Worm (Caenorhabditis elegans) whole organism, young adult: ENCODE data around the gene cbp-1.

Source experiments
- B0035.1 ChIP-seq: sonication (generic microtip); optimal IDR thresholded peaks from 2 replicates; lab custom pipeline; 2016; ENCODE audit warnings: missing genetic modification characterization, mild to moderate bottlenecking, missing compliant biosample characterization, missing genotype, missing genetic modification reagents
- B0261.1 ChIP-seq: sonication (generic microtip); optimal IDR thresholded peaks from 2 replicates; lab custom pipeline; 2016; ENCODE audit warnings: mild to moderate bottlenecking, missing genetic modification characterization, moderate library complexity, missing compliant biosample characterization
- C17E4.6 ChIP-seq: fragments of 200-800 bp; sonication (Bioruptor generic); IDR thresholded peaks from 2 replicates; pipeline ENCODE4 v1.3.6; 2022; ENCODE audit warnings: missing genetic modification reagents, missing genetic modification characterization, missing compliant biosample characterization
- D2030.7 ChIP-seq: fragments of 200-800 bp; sonication (Bioruptor generic); IDR thresholded peaks from 2 replicates; pipeline ENCODE4 v1.3.6; 2022; ENCODE audit warnings: missing genetic modification reagents, missing genetic modification characterization, missing compliant biosample characterization
- F33H1.4 ChIP-seq: fragments of 200-800 bp; sonication (Bioruptor generic); IDR thresholded peaks from 2 replicates; pipeline ENCODE4 v1.3.6; 2022; ENCODE audit warnings: missing genetic modification reagents, missing genetic modification characterization, missing compliant biosample characterization
- F55B11.4 ChIP-seq: sonication (generic microtip); optimal IDR thresholded peaks from 2 replicates; lab custom pipeline; 2016; ENCODE audit warnings: missing compliant biosample characterization, missing genetic modification characterization, borderline replicate concordance; ENCODE audit not compliant: insufficient read depth
- F57A8.1 ChIP-seq: fragments of 200-800 bp; sonication (Bioruptor generic); optimal IDR thresholded peaks from 2 replicates; lab custom pipeline; 2018; ENCODE audit warnings: mild to moderate bottlenecking, missing genetic modification characterization, moderate library complexity, missing compliant biosample characterization
- K11D2.4 ChIP-seq: fragments of 200-800 bp; sonication (Bioruptor generic); IDR thresholded peaks from 2 replicates; pipeline ENCODE4 v1.3.6; 2022; ENCODE audit warnings: missing genetic modification reagents, missing genetic modification characterization, missing compliant biosample characterization
- K12H6.12 ChIP-seq: fragments of 200-800 bp; sonication (Bioruptor generic); optimal IDR thresholded peaks from 2 replicates; lab custom pipeline; 2018; ENCODE audit warnings: mild to moderate bottlenecking, missing genetic modification characterization, missing compliant biosample characterization
- T07F8.4 ChIP-seq: sonication (generic microtip); optimal IDR thresholded peaks from 2 replicates; lab custom pipeline; 2016; ENCODE audit warnings: mild to moderate bottlenecking, missing genetic modification characterization, moderate library complexity, missing compliant biosample characterization
- T26A5.8 ChIP-seq: sonication (generic microtip); optimal IDR thresholded peaks from 2 replicates; lab custom pipeline; 2016; ENCODE audit warnings: missing genetic modification characterization, missing compliant biosample characterization
- Y67H2A.10 ChIP-seq: fragments of 200-800 bp; sonication (Bioruptor generic); conservative IDR thresholded peaks from 2 replicates; pipeline ENCODE4 v1.3.6; 2022; ENCODE audit warnings: missing genetic modification reagents, missing genetic modification characterization, missing compliant biosample characterization
- athp-1 ChIP-seq: sonication (generic microtip); optimal IDR thresholded peaks from 2 replicates; lab custom pipeline; 2017; ENCODE audit warnings: mild to moderate bottlenecking, missing genetic modification characterization, missing compliant biosample characterization
- cebp-1 ChIP-seq, 2 experiments: fragments of 200-800 bp in 1 of 2; sonication (Bioruptor generic) in 1 of 2; sonication (generic microtip) in 1 of 2; IDR thresholded peaks in 1 of 2; optimal IDR thresholded peaks in 1 of 2; 2 replicates each; pipeline versions ENCODE4 v1.3.6 to Lab custom; 2017 to 2022; ENCODE audit warnings: missing compliant biosample characterization in 2 of 2, missing genetic modification characterization in 2 of 2, mild to moderate bottlenecking in 1 of 2, missing genetic modification reagents in 1 of 2, moderate library complexity in 1 of 2
- ceh-91 ChIP-seq: fragments of 200-800 bp; sonication (Bioruptor generic); IDR thresholded peaks from 2 replicates; pipeline ENCODE4 v1.3.6; 2022; ENCODE audit warnings: missing genetic modification reagents, missing genetic modification characterization, missing compliant biosample characterization
- dpff-1 ChIP-seq: sonication (generic microtip); optimal IDR thresholded peaks from 2 replicates; lab custom pipeline; 2017; ENCODE audit warnings: mild to moderate bottlenecking, missing genetic modification characterization, missing compliant biosample characterization
- dpl-1 ChIP-seq: fragments of 150-350 bp; optimal IDR thresholded peaks from 2 replicates; lab custom pipeline; 2014; ENCODE audit warnings: missing biosample characterization, missing genetic modification reagents, missing genetic modification characterization
- efl-1 ChIP-seq: fragments of 150-350 bp; optimal IDR thresholded peaks from 2 replicates; lab custom pipeline; 2014; ENCODE audit warnings: missing biosample characterization, missing genetic modification reagents, missing genetic modification characterization
- egl-18 ChIP-seq: fragments of 200-800 bp; sonication (Bioruptor generic); IDR thresholded peaks from 2 replicates; pipeline ENCODE4 v1.3.6; 2022; ENCODE audit warnings: missing genetic modification reagents, missing genetic modification characterization, missing compliant biosample characterization
- ets-4 ChIP-seq: fragments of 200-800 bp; sonication (Bioruptor generic); optimal IDR thresholded peaks from 2 replicates; lab custom pipeline; 2018; ENCODE audit warnings: mild to moderate bottlenecking, missing genetic modification characterization, missing compliant biosample characterization
- him-1 ChIP-seq: sonication (generic microtip); optimal IDR thresholded peaks from 2 replicates; lab custom pipeline; 2016; ENCODE audit warnings: missing genotype, missing genetic modification reagents, missing genetic modification characterization, missing compliant biosample characterization
- hrde-1 ChIP-seq: sonication (generic microtip); optimal IDR thresholded peaks from 2 replicates; lab custom pipeline; 2016; ENCODE audit warnings: missing genetic modification characterization, mild to moderate bottlenecking, missing compliant biosample characterization, moderate library complexity, missing genotype, missing genetic modification reagents, borderline replicate concordance
- lin-54 ChIP-seq: fragments of 200-800 bp; sonication (Bioruptor generic); optimal IDR thresholded peaks from 2 replicates; lab custom pipeline; 2018; ENCODE audit warnings: mild to moderate bottlenecking, missing genetic modification characterization, missing compliant biosample characterization
- lir-1 ChIP-seq: fragments of 200-800 bp; sonication (Bioruptor generic); conservative IDR thresholded peaks from 2 replicates; pipeline ENCODE4 v1.3.6; 2022; ENCODE audit warnings: missing genetic modification reagents, missing genetic modification characterization, missing compliant biosample characterization
- lsl-1 ChIP-seq: fragments of 200-800 bp; sonication (Bioruptor generic); optimal IDR thresholded peaks from 2 replicates; lab custom pipeline; 2018; ENCODE audit warnings: mild to moderate bottlenecking, missing genetic modification characterization, moderate library complexity, missing compliant biosample characterization
- madf-6 ChIP-seq: fragments of 200-800 bp; sonication (Bioruptor generic); IDR thresholded peaks from 2 replicates; pipeline ENCODE4 v1.3.6; 2022; ENCODE audit warnings: missing genetic modification reagents, missing genetic modification characterization, missing compliant biosample characterization
- mcd-1 ChIP-seq: fragments of 200-800 bp; sonication (Bioruptor generic); IDR thresholded peaks from 2 replicates; pipeline ENCODE4 v1.3.6; 2022; ENCODE audit warnings: missing genetic modification reagents, missing genetic modification characterization, missing compliant biosample characterization
- nfyb-1 ChIP-seq: fragments of 200-800 bp; sonication (Bioruptor generic); IDR thresholded peaks from 2 replicates; pipeline ENCODE4 v1.3.6; 2022; ENCODE audit warnings: missing genetic modification reagents, missing genetic modification characterization, missing compliant biosample characterization
- nhr-90 ChIP-seq: sonication (generic microtip); optimal IDR thresholded peaks from 2 replicates; lab custom pipeline; 2016; ENCODE audit warnings: missing genotype, mild to moderate bottlenecking, missing genetic modification characterization, missing compliant biosample characterization
- rcor-1 ChIP-seq: fragments of 200-800 bp; sonication (Bioruptor generic); IDR thresholded peaks from 2 replicates; pipeline ENCODE4 v1.3.6; 2022; ENCODE audit warnings: missing genetic modification reagents, missing genetic modification characterization, missing compliant biosample characterization
- snpc-4 ChIP-seq, 5 experiments: fragments of 150-350 bp in 1 of 5; sonication (generic microtip) in 4 of 5; optimal IDR thresholded peaks; 2 replicates each; lab custom pipeline; 2014 to 2018; ENCODE audit warnings: missing genetic modification characterization in 5 of 5, missing biosample characterization in 3 of 5, antibody characterized with exemption in 2 of 5, mild to moderate bottlenecking in 2 of 5, missing compliant biosample characterization in 2 of 5, missing genotype in 2 of 5, moderate library complexity in 2 of 5, missing genetic modification reagents in 1 of 5
- tbx-9 ChIP-seq: sonication (generic microtip); optimal IDR thresholded peaks from 2 replicates; lab custom pipeline; 2016; ENCODE audit warnings: borderline replicate concordance, missing genetic modification characterization, inconsistent platforms, missing compliant biosample characterization
- unc-130 ChIP-seq: sonication (generic microtip); optimal IDR thresholded peaks from 2 replicates; lab custom pipeline; 2016; ENCODE audit warnings: missing genetic modification reagents, missing genetic modification characterization, missing compliant biosample characterization
- xnd-1 ChIP-seq: sonication (generic microtip); optimal IDR thresholded peaks from 2 replicates; lab custom pipeline; 2016; ENCODE audit warnings: missing genotype, missing genetic modification reagents, missing genetic modification characterization, missing compliant biosample characterization

Gene cbp-1

DNA sequence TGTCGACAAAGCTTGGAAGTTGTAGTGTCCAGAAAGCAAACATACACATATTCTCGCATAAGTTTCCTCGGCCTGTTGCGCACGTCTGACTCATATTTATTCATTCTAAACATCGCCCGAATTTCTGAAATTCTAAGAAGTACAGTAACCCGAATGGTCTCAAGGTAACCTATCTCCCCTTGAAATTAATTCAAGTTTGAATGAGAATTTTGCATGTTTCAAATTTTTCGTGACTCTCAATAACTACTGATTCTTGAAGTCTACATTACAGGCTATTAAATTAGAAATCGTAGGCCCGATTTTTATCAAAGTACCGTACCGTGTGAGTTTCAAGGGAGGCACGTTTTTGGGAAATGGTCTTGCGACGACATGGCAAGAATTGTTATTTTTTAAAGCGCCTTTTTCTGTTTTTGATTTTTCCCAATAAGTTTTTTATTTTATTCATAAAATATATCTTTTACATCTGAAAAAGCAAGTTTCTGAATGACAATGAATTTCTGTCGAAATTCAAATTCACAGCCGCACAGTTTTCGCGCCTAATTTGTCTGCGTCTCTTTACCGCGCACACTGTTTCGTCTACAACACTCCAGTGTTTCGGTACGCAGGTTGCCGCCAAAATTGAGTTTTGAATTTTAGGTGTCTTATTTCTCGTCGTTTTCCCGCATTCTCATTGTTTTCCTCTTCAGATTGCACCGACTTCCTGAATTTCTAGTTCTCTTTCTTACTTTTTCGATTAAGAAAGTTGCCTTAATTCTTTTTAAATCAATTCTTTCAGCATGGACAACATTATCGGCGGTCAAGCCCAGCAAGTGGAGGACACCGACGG, 27.5 kb downstream of the cbp-1 start, which contains the start of the genes R10E11.9 and mcm-6 (continued):
- TF ChIP-seq lsl-1 (GFP tag; lab: Kevin White, UChicago) (peak; percentile 92), him-1 (peak; percentile 52), madf-6 (GFP tag; lab: Robert Waterston, UW) (peak; percentile 94), dpff-1 (tag; lab: Kevin White, UChicago) (no peak), efl-1 (peak; percentile 87), T26A5.8 (no peak), dpl-1 (GFP tag; lab: Kevin White, UChicago) (peak; percentile 66), xnd-1 (tag; lab: Kevin White, UChicago) (peak; percentile 81), D2030.7 (peak; percentile 55), mcd-1 (GFP tag; lab: Robert Waterston, UW) (peak; percentile 13; the same call in 1 of the 2 replicates), nfyb-1 (GFP tag; lab: Robert Waterston, UW) (no peak), lin-54 (GFP tag; lab: Kevin White, UChicago) (peak; percentile 80), F33H1.4 (GFP tag; lab: Robert Waterston, UW) (peak; percentile 86), K12H6.12 (tag; lab: Kevin White, UChicago) (no peak), snpc-4 (GFP tag; optimal IDR thresholded peaks at IDR 0.05; lab: Kevin White, UChicago) (no peak), snpc-4 (tag; optimal IDR thresholded peaks at IDR 0.05; lab: Kevin White, UChicago) (peak in 1 of 4 experiments; percentile 4), ceh-91 (GFP tag; lab: Robert Waterston, UW) (peak; percentile 72), ets-4 (no peak), F57A8.1 (GFP tag; lab: Kevin White, UChicago) (no peak), K11D2.4 (GFP tag; lab: Robert Waterston, UW) (no peak), egl-18 (GFP tag; lab: Robert Waterston, UW) (no peak), C17E4.6 (no peak), F55B11.4 (no peak)

DNA sequence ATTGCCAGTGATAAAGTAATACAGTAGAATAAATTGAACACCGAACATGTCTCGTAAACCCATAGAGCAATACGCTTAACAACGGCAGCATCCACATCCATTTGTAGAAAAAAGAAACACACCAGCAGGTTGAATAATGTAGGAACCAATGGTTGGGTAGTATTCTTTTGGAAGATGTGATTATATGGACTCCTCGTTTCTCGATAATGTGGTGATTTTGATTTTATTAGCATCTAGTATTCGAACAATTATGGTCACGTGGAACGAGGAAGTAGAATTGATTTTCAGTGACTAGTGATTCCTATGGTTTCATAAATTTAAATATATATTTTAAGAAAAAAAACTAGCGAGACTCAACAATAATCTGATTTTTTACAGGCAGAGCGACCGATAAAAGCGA, 30.1 kb downstream of the cbp-1 start, which contains the start of gene srxa-10:
Gene srxa-10 (minus strand): TSS at position 101 of the 400 bp plus-strand sequence.
- TF ChIP-seq mcd-1 (GFP tag; lab: Robert Waterston, UW) (no peak), nhr-90 (tag; lab: Kevin White, UChicago) (no peak), B0261.1 (tag; lab: Kevin White, UChicago) (no peak), cebp-1 (GFP tag; IDR thresholded peaks at IDR 0.05; lab: Robert Waterston, UW) (no peak), cebp-1 (tag; optimal IDR thresholded peaks at IDR 0.05; lab: Kevin White, UChicago) (no peak), K12H6.12 (tag; lab: Kevin White, UChicago) (no peak), lir-1 (no peak), athp-1 (tag; lab: Kevin White, UChicago) (no peak), unc-130 (GFP tag; lab: Kevin White, UChicago) (no peak), rcor-1 (GFP tag; lab: Robert Waterston, UW) (no peak), tbx-9 (no peak), B0035.1 (tag; lab: Kevin White, UChicago) (no peak), hrde-1 (no peak), T07F8.4 (tag; lab: Kevin White, UChicago) (no peak), Y67H2A.10 (GFP tag; lab: Robert Waterston, UW) (no peak)
- TF ChIP-seq, all 124 proteins: peak for 0
